Worm (Caenorhabditis elegans) whole organism, L4 larva: ENCODE measurements around the gene Y108G3AL.2.
A peak's percentile ranks its signal among the peaks of the same experiment; 100 is the strongest.

ENCODE experiments used
- F44E2.7 ChIP-seq: fragments of 200-800 bp; sonication (Bioruptor generic); IDR thresholded peaks from 2 replicates; pipeline ENCODE4 v2.1.2; 2022; ENCODE audit warnings: missing genetic modification characterization, missing compliant biosample characterization
- T20F7.1 ChIP-seq: fragments of 200-800 bp; sonication (Bioruptor generic); optimal IDR thresholded peaks from 2 replicates; lab custom pipeline; 2018; ENCODE audit warnings: mild to moderate bottlenecking, missing genetic modification characterization, missing compliant biosample characterization
- Y48G9A.11 ChIP-seq: fragments of 200-800 bp; sonication (Bioruptor generic); IDR thresholded peaks from 2 replicates; pipeline ENCODE4 v1.3.6; 2022; ENCODE audit warnings: missing genetic modification reagents, missing genetic modification characterization, missing compliant biosample characterization
- Y75B8A.6 ChIP-seq: fragments of 200-800 bp; sonication (Bioruptor generic); IDR thresholded peaks from 2 replicates; pipeline ENCODE4 v1.3.6; 2022; ENCODE audit warnings: missing genetic modification reagents, missing genetic modification characterization, missing compliant biosample characterization
- aha-1 ChIP-seq: fragments of 150-350 bp; peaks from one replicate; lab custom pipeline; 2014; ENCODE audit warnings: missing biosample characterization, missing genetic modification characterization
- attf-4 ChIP-seq: sonication (generic microtip); optimal IDR thresholded peaks from 3 replicates; lab custom pipeline; 2017; ENCODE audit warnings: missing biosample characterization, missing genetic modification characterization
- ceh-32 ChIP-seq: sonication (generic microtip); optimal IDR thresholded peaks from 2 replicates; lab custom pipeline; 2016; ENCODE audit warnings: mild to moderate bottlenecking, missing genetic modification characterization, missing compliant biosample characterization; ENCODE audit not compliant: poor library complexity
- ceh-44 ChIP-seq: fragments of 200-800 bp; sonication (Bioruptor generic); IDR thresholded peaks from 2 replicates; pipeline ENCODE4 v1.3.6; 2022; ENCODE audit warnings: missing genetic modification reagents, missing genetic modification characterization, missing compliant biosample characterization
- ceh-82 ChIP-seq: sonication (generic microtip); optimal IDR thresholded peaks from 2 replicates; lab custom pipeline; 2017; ENCODE audit warnings: missing biosample characterization, missing genetic modification characterization
- ctbp-1 ChIP-seq: fragments of 200-800 bp; sonication (Bioruptor generic); IDR thresholded peaks from 2 replicates; pipeline ENCODE4 v1.3.6; 2022; ENCODE audit warnings: missing genetic modification reagents, missing genetic modification characterization, missing compliant biosample characterization
- daf-12 ChIP-seq: fragments of 150-350 bp; optimal IDR thresholded peaks from 2 replicates; lab custom pipeline; 2014; ENCODE audit warnings: missing biosample characterization, missing genetic modification reagents, missing genetic modification characterization
- daf-16 ChIP-seq, 3 experiments: sonication (generic microtip); optimal IDR thresholded peaks; 2 replicates each; lab custom pipeline; 2016 to 2017; ENCODE audit warnings: missing genetic modification characterization in 3 of 3, missing genetic modification reagents in 3 of 3, mild to moderate bottlenecking in 2 of 3, missing compliant biosample characterization in 2 of 3, missing biosample characterization in 1 of 3, moderate library complexity in 1 of 3
- daf-19 ChIP-seq: fragments of 200-800 bp; sonication (Bioruptor generic); conservative IDR thresholded peaks from 2 replicates; pipeline ENCODE4 v1.3.6; 2022; ENCODE audit warnings: missing genetic modification characterization, missing compliant biosample characterization
- dmd-8 ChIP-seq: fragments of 200-800 bp; sonication (Bioruptor generic); IDR thresholded peaks from 2 replicates; pipeline ENCODE4 v1.3.6; 2022; ENCODE audit warnings: missing genetic modification characterization, missing compliant biosample characterization
- dpl-1 ChIP-seq: fragments of 150-350 bp; optimal IDR thresholded peaks from 2 replicates; lab custom pipeline; 2014; ENCODE audit warnings: missing biosample characterization, missing genetic modification reagents, missing genetic modification characterization
- egl-27 ChIP-seq: sonication (generic microtip); optimal IDR thresholded peaks from 3 replicates; lab custom pipeline; 2017; ENCODE audit warnings: missing biosample characterization, missing genetic modification reagents, missing genetic modification characterization
- hlh-11 ChIP-seq: fragments of 200-800 bp; sonication (Bioruptor generic); optimal IDR thresholded peaks from 2 replicates; lab custom pipeline; 2018; ENCODE audit warnings: mild to moderate bottlenecking, missing genetic modification characterization, missing compliant biosample characterization
- hlh-30 ChIP-seq: sonication (generic microtip); optimal IDR thresholded peaks from 2 replicates; lab custom pipeline; 2017; ENCODE audit warnings: antibody characterized with exemption, mild to moderate bottlenecking, missing genetic modification characterization, missing compliant biosample characterization; ENCODE audit not compliant: insufficient read depth
- hmg-1.1 ChIP-seq: fragments of 200-800 bp; sonication (Bioruptor generic); IDR thresholded peaks from 2 replicates; pipeline ENCODE4 v1.3.6; 2022; ENCODE audit warnings: missing genetic modification reagents, missing genetic modification characterization, missing compliant biosample characterization
- jun-1 ChIP-seq: fragments of 150-350 bp; optimal IDR thresholded peaks from 2 replicates; lab custom pipeline; 2014; ENCODE audit warnings: missing biosample characterization, missing genetic modification reagents, missing genetic modification characterization
- lin-15B ChIP-seq: fragments of 150-350 bp; sonication (generic microtip); optimal IDR thresholded peaks from 3 replicates; lab custom pipeline; 2014; ENCODE audit warnings: missing biosample characterization, missing genetic modification characterization
- lin-38 ChIP-seq: fragments of 200-800 bp; sonication (Bioruptor generic); IDR thresholded peaks from 2 replicates; pipeline ENCODE4 v1.3.6; 2022; ENCODE audit warnings: missing genetic modification reagents, missing genetic modification characterization, missing compliant biosample characterization
- lin-39 ChIP-seq: fragments of 150-350 bp; optimal IDR thresholded peaks from 2 replicates; lab custom pipeline; 2014; ENCODE audit warnings: missing biosample characterization, missing genetic modification reagents, missing genetic modification characterization
- madf-9 ChIP-seq: fragments of 200-800 bp; sonication (Bioruptor generic); conservative IDR thresholded peaks from 2 replicates; pipeline ENCODE4 v1.3.6; 2022; ENCODE audit warnings: missing genetic modification reagents, missing genetic modification characterization, missing compliant biosample characterization
- mdl-1 ChIP-seq, 2 experiments: fragments of 150-350 bp in 1 of 2; sonication (generic microtip) in 1 of 2; optimal IDR thresholded peaks; 2 replicates each; lab custom pipeline; 2014 to 2017; ENCODE audit warnings: missing biosample characterization in 2 of 2, missing genetic modification characterization in 2 of 2
- mdt-29 ChIP-seq: fragments of 200-800 bp; sonication (Bioruptor generic); IDR thresholded peaks from 2 replicates; pipeline ENCODE4 v1.3.6; 2022; ENCODE audit warnings: missing genetic modification reagents, missing genetic modification characterization, missing compliant biosample characterization
- mes-2 ChIP-seq: sonication (generic microtip); optimal IDR thresholded peaks from 2 replicates; lab custom pipeline; 2016; ENCODE audit warnings: missing genotype, mild to moderate bottlenecking, missing genetic modification characterization, missing compliant biosample characterization; ENCODE audit not compliant: poor library complexity, severe bottlenecking
- nhr-237 ChIP-seq: sonication (generic microtip); optimal IDR thresholded peaks from 2 replicates; lab custom pipeline; 2017; ENCODE audit warnings: missing biosample characterization, missing genetic modification characterization
- nhr-41 ChIP-seq: fragments of 200-800 bp; sonication (Bioruptor generic); IDR thresholded peaks from 2 replicates; pipeline ENCODE4 v1.3.6; 2022; ENCODE audit warnings: missing genetic modification reagents, missing genetic modification characterization, missing compliant biosample characterization
- nhr-76 ChIP-seq: fragments of 150-350 bp; optimal IDR thresholded peaks from 2 replicates; lab custom pipeline; 2014; ENCODE audit warnings: missing biosample characterization, missing genetic modification characterization
- nhr-77 ChIP-seq: fragments of 150-350 bp; optimal IDR thresholded peaks from 2 replicates; lab custom pipeline; 2014; ENCODE audit warnings: missing biosample characterization, missing genetic modification characterization
- pqm-1 ChIP-seq: sonication (generic microtip); optimal IDR thresholded peaks from 2 replicates; lab custom pipeline; 2017; ENCODE audit warnings: missing biosample characterization, missing genetic modification characterization
- rbr-2 ChIP-seq: sonication (generic microtip); optimal IDR thresholded peaks from 2 replicates; lab custom pipeline; 2016; ENCODE audit warnings: missing genotype, missing genetic modification characterization, missing compliant biosample characterization
- set-16 ChIP-seq: fragments of 200-800 bp; sonication (Bioruptor generic); IDR thresholded peaks from 2 replicates; pipeline ENCODE4 v1.3.6; 2022; ENCODE audit warnings: missing genetic modification reagents, missing genetic modification characterization, missing compliant biosample characterization
- spr-1 ChIP-seq: sonication (generic microtip); optimal IDR thresholded peaks from 2 replicates; lab custom pipeline; 2016; ENCODE audit warnings: mild to moderate bottlenecking, missing genetic modification characterization, missing compliant biosample characterization
- spr-3 ChIP-seq: fragments of 200-800 bp; sonication (Bioruptor generic); optimal IDR thresholded peaks from 2 replicates; lab custom pipeline; 2018; ENCODE audit warnings: mild to moderate bottlenecking, missing genetic modification characterization, missing compliant biosample characterization
- unc-130 ChIP-seq: sonication (generic microtip); optimal IDR thresholded peaks from 2 replicates; lab custom pipeline; 2016; ENCODE audit warnings: missing genetic modification reagents, missing genetic modification characterization, missing compliant biosample characterization
- zfp-3 ChIP-seq: fragments of 200-800 bp; sonication (Bioruptor generic); conservative IDR thresholded peaks from 2 replicates; pipeline ENCODE4 v1.3.6; 2022; ENCODE audit warnings: missing genetic modification reagents, missing genetic modification characterization, missing compliant biosample characterization
- ztf-11 ChIP-seq: fragments of 150-350 bp; optimal IDR thresholded peaks from 2 replicates; lab custom pipeline; 2014; ENCODE audit warnings: missing biosample characterization, missing genetic modification characterization
- ztf-7 ChIP-seq: fragments of 150-350 bp; optimal IDR thresholded peaks from 2 replicates; lab custom pipeline; 2014; ENCODE audit warnings: missing biosample characterization, missing genetic modification characterization

Gene Y108G3AL.2

DNA sequence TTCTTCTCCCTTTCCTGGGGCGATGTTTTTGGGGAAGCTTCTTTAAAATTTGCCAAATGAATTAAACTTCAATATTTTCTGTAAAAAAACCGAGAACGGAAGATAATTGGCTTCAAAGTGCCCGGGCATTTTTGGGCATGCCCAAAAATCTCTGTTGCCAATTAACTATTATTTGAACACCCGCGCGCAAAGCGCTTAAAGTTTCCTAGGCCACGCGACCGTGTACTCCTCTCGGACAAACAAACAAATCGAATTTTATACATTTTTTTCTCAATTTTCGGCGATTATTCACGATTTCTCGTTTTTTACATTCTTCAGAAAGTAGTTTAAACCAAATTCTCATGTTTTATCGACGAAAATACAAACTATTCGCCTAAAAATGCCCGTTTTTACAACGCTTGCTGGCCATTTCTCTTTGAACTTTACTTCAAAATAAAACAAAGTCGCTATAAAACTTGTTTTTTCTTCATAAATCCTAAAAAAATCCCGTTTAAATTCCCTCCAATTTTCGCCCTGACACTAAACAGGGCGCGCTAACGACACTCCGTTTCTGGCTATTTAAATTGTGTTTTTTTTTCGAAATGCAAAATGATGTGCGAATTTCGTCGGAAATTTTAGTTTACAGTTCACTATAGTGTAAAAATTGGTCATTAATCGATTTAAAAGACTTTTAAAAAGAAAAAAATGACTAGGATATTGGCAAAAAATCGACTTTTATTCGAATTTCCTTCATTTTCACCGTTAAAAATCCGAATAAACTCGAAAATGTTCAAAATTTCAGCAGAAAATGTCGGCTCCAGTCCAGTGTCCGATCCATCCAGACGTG is 10.5 kb upstream of the Y108G3AL.2 start, which contains the start of gene ttb-1:
Gene ttb-1, plus strand, starts transcription at position 776 of the 826 bp plus-strand sequence.
- TF ChIP-seq madf-9 (GFP tag; lab: Robert Waterston, UW) (0 out of 2 replicates have a peak, but pooled peaks have one; percentile 7), dpl-1 (peak; percentile 91), T20F7.1 (GFP tag; lab: Kevin White, UChicago) (peak; percentile 98), hmg-1.1 (GFP tag; lab: Robert Waterston, UW) (0 out of 2 replicates have a peak, but pooled peaks have one; percentile 12), nhr-41 (GFP tag; lab: Robert Waterston, UW) (no peak), daf-16 (GFP tag; optimal IDR thresholded peaks at IDR 0.05; lab: Kevin White, UChicago) (no peak), daf-16 (tag; optimal IDR thresholded peaks at IDR 0.05; lab: Kevin White, UChicago) (peak; percentile 2), aha-1 (peak; percentile 76), ceh-82 (tag; lab: Kevin White, UChicago) (no peak), egl-27 (tag; lab: Kevin White, UChicago) (no peak), jun-1 (tag; lab: Kevin White, UChicago) (no peak), daf-12 (tag; lab: Kevin White, UChicago) (no peak), unc-130 (GFP tag; lab: Kevin White, UChicago) (peak; percentile 27), lin-39 (tag; lab: Kevin White, UChicago) (no peak), mdl-1 (tag; optimal IDR thresholded peaks at IDR 0.05; lab: Kevin White, UChicago) (no peak), mes-2 (tag; lab: Kevin White, UChicago) (peak; percentile 89), rbr-2 (tag; lab: Kevin White, UChicago) (peak; percentile 4)

DNA sequence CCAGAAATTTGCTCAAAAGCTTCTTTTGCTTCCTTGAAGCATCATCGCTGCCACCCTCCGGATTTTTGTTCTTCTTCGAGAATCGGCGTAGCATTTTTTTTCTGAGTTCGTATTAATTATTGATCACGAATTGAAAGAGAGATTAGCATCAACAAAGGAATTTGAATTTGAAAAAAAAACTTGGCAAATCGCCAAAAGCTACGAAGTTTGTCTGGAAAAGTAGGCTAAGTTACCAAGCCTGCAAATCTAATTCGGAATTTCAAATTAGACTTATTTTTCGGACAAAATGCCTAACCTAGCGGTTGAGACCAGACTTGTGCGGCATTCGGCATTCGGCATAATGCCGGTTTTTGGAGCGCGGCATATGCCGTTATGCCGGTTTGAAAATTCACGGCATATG is 5.3 kb downstream of the Y108G3AL.2 start, which contains the start of gene cfap-36:
Gene cfap-36, minus strand, starts transcription at position 101 of the 400 bp plus-strand sequence.
- TF ChIP-seq Y48G9A.11 (GFP tag; lab: Robert Waterston, UW): no peak

DNA sequence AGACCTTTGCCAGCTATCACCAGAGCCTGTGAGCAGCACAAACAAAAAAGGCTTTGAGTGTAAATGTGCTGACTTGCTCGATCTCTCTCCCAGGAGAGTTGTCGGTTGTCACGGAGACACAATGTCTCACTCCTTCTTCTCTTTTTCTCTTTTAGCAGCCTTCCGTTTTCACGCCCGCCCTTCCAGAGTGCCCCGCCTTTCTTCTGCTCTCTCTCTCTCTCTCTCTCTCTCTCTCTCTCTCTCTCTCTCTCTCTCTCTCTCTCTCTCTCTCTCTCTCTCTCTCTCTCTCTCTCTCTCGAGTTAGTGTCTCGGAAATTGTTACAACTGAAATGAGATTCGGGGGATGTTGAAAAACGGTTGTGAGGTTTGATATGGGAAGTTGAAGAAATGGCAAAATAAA is 6.7 kb downstream of the Y108G3AL.2 start:
- no peak for TF ChIP-seq lin-15B (tag; lab: Kevin White, UChicago)
- TF ChIP-seq Y75B8A.6 (GFP tag; lab: Robert Waterston, UW): no peak
- no peak for TF ChIP-seq attf-4
- peak; percentile 77 for TF ChIP-seq set-16 (GFP tag; lab: Robert Waterston, UW)
- TF ChIP-seq, all 104 proteins: peak for 1

DNA sequence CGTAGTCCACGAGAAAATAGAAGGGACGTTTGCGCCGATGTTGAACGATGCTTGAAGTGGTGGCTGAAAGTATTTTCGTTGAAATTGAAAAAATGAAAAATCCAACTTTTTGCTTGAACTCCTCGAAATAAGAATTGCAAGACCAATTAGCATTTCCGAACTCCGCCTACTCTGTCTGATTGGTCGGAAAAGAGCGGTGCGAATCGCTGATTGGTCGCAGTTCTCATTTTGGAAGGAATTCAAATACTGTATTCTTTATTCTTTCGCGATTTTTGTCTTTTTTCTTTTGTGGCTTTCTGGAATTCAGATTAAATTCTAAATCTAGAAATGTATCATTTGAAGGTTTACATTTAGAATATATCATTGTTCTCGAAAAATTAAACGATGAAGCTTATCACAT is 7.7 kb downstream of the Y108G3AL.2 start:
- TF ChIP-seq ceh-32 (tag; lab: Kevin White, UChicago) (no peak), nhr-237 (tag; lab: Kevin White, UChicago) (no peak), dmd-8 (no peak), hlh-30 (tag; lab: Kevin White, UChicago) (no peak), nhr-77 (tag; lab: Kevin White, UChicago) (no peak), aha-1 (peak; percentile 12), spr-1 (tag; lab: Kevin White, UChicago) (no peak), F44E2.7 (GFP tag; lab: Robert Waterston, UW) (no peak)

DNA sequence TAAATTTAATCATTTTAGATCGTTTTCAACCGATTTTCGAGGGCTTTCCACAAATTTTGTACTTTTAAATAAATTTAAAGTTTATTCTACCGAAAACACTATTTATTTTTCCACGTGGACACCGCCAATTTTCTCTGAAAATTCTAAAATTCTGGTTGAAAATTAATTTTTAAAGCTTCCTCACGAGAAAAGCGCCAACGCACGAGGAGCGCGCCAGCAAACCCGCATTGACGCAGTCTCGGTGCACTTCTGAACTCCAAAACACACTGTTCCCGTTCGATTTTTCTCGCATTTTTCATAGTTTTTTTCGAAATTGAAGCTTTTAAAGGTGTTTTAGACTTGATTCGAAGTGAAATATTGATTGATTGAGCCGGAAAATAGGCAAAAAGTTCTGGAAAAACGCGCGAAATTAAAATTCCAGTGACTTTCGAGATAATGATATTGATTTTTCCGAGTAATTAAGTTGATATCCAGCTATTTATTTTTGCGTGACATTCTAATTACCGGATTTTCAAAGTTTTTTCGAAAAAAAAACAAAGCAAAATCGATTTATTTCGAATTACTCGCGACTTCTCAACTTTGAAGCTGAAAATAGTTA is 10.2 kb downstream of the Y108G3AL.2 start, which contains the start of gene cul-3:
Gene cul-3, plus strand, starts transcription at position 548 of the 598 bp plus-strand sequence.
- no peak for TF ChIP-seq ceh-44 (GFP tag; lab: Robert Waterston, UW)
- no peak for TF ChIP-seq Y48G9A.11 (GFP tag; lab: Robert Waterston, UW)
- TF ChIP-seq mdt-29 (GFP tag; lab: Robert Waterston, UW): no peak
- TF ChIP-seq dpl-1: peak; percentile 67
- TF ChIP-seq ctbp-1 (GFP tag; lab: Robert Waterston, UW): no peak
- no peak for TF ChIP-seq T20F7.1 (GFP tag; lab: Kevin White, UChicago)
- TF ChIP-seq zfp-3 (GFP tag; lab: Robert Waterston, UW): no peak
- TF ChIP-seq madf-9 (GFP tag; lab: Robert Waterston, UW): no peak
- no peak for TF ChIP-seq nhr-76 (tag; lab: Kevin White, UChicago)
- TF ChIP-seq spr-3 (GFP tag; lab: Kevin White, UChicago): no peak
- TF ChIP-seq ztf-11 (tag; lab: Kevin White, UChicago): no peak
- no peak for TF ChIP-seq ceh-32 (tag; lab: Kevin White, UChicago)
- peak; percentile 68 for TF ChIP-seq lin-38 (GFP tag; lab: Robert Waterston, UW)
- TF ChIP-seq ztf-7 (tag; lab: Kevin White, UChicago): peak; percentile 17
- no peak for TF ChIP-seq pqm-1 (tag; lab: Kevin White, UChicago)
- TF ChIP-seq nhr-237 (tag; lab: Kevin White, UChicago): no peak
- TF ChIP-seq hlh-11 (tag; lab: Kevin White, UChicago): no peak
- TF ChIP-seq attf-4: no peak
- no peak for TF ChIP-seq daf-19 (GFP tag; lab: Robert Waterston, UW)
